Worm (Caenorhabditis elegans): ENCODE measurements around the gene npr-22.

DNA sequence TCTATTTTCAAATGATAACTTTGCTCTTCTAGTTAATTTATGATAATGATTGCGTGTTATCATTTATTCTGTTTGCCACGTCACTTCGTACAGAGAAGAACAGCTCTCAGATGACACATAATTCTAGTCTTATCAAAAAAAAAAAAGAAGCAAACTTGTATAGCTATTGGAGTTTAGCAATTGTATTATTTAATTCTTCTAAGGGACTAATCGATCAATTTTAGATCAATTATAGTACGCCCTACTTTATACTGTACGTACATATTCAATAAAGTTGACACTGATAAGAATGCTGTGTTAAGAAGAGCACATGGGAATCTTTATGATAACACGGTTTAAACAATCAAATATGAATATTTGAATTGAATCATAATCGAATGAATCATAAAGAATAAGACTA is 17.0 kb upstream of the npr-22 start:
- TF ChIP-seq snpc-4 (tag; optimal IDR thresholded peaks at IDR 0.05) (no peak), egl-27 (tag; optimal IDR thresholded peaks at IDR 0.05) (no peak), elt-3 (tag; optimal IDR thresholded peaks at IDR 0.05) (no peak), ama-1 (optimal IDR thresholded peaks at IDR 0.05) (no peak), R02D3.7 (tag; optimal IDR thresholded peaks at IDR 0.05) (no peak), nhr-76 (tag; optimal IDR thresholded peaks at IDR 0.05) (no peak)

All from whole organism, L3 larva.